Fruit fly (Drosophila melanogaster) whole organism: Measurements from ENCODE around the gene CG7083.
A peak's percentile ranks its signal among the peaks of the same experiment; 100 is the strongest.

Experiments used
- CG8478 ChIP-seq: fragments of >200 bp; optimal IDR thresholded peaks from 2 replicates; lab custom pipeline; 2018; ENCODE audit warnings: inconsistent platforms
- Dll ChIP-seq: fragments of >200 bp; optimal IDR thresholded peaks from 2 replicates; lab custom pipeline; 2017
- EcR ChIP-seq, 2 experiments: fragments of >200 bp; optimal IDR thresholded peaks; 2 replicates each; lab custom pipeline; 2017; ENCODE audit warnings: missing biosample characterization in 2 of 2, missing genetic modification characterization in 2 of 2, missing genetic modification reagents in 2 of 2
- pan ChIP-seq: fragments of >200 bp; optimal IDR thresholded peaks from 2 replicates; lab custom pipeline; 2017
- psq ChIP-seq: fragments of >200 bp; optimal IDR thresholded peaks from 2 replicates; lab custom pipeline; 2017
- usp ChIP-seq: fragments of >200 bp; optimal IDR thresholded peaks from 2 replicates; lab custom pipeline; 2017; ENCODE audit warnings: missing biosample characterization, missing genetic modification characterization, mixed read lengths

CG7083 gene

dm6 chr3L:8369456-8369855 lies 28.9 kb downstream of the CG7083 start:
- TF ChIP-seq pan (lab: Kevin White, UChicago) (no peak), usp (GFP tag; lab: Kevin White, UChicago) (no peak), EcR (GFP tag; optimal IDR thresholded peaks at IDR 0.05; lab: Kevin White, UChicago) (no peak)

- TF ChIP-seq CG8478 (lab: Kevin White, UChicago) (no peak), pan (lab: Kevin White, UChicago) (no peak), EcR (GFP tag; optimal IDR thresholded peaks at IDR 0.05; lab: Kevin White, UChicago) (no peak), psq (lab: Kevin White, UChicago) (no peak), usp (GFP tag; lab: Kevin White, UChicago) (no peak), Dll (lab: Kevin White, UChicago) (no peak)
These were observed 30.3 kb downstream of the CG7083 start for dm6 chr3L:8370922-8371321.

- no peak for TF ChIP-seq CG8478 (lab: Kevin White, UChicago)
- TF ChIP-seq psq (lab: Kevin White, UChicago) = no peak
- no peak for TF ChIP-seq pan (lab: Kevin White, UChicago)
These were observed 31.0 kb downstream of the CG7083 start for dm6 chr3L:8371538-8371937.

- no peak for TF ChIP-seq CG8478 (lab: Kevin White, UChicago)
- no peak for TF ChIP-seq pan (lab: Kevin White, UChicago)
- TF ChIP-seq Dll (lab: Kevin White, UChicago) = peak; percentile 2
- no peak for TF ChIP-seq psq (lab: Kevin White, UChicago)
These were observed 31.4 kb downstream of the CG7083 start, which contains the start of gene ImpE1 for dm6 chr3L:8372035-8372434. ImpE1 (plus strand) TSS chr3L:8372405.

dm6 chr3L:8374107-8374506 lies 33.5 kb downstream of the CG7083 start:
- no peak for TF ChIP-seq Dll (lab: Kevin White, UChicago)
- no peak for TF ChIP-seq usp (GFP tag; lab: Kevin White, UChicago)
- no peak for TF ChIP-seq psq (lab: Kevin White, UChicago)
- no peak for TF ChIP-seq EcR (GFP tag; optimal IDR thresholded peaks at IDR 0.05; lab: Kevin White, UChicago)
- no peak for TF ChIP-seq CG8478 (lab: Kevin White, UChicago)

dm6 chr3L:8379161-8379560 lies 38.6 kb downstream of the CG7083 start:
- no peak for TF ChIP-seq EcR (GFP tag; optimal IDR thresholded peaks at IDR 0.05; lab: Kevin White, UChicago)

- TF ChIP-seq CG8478 (lab: Kevin White, UChicago) = no peak
- no peak for TF ChIP-seq pan (lab: Kevin White, UChicago)
- no peak for TF ChIP-seq psq (lab: Kevin White, UChicago)
- no peak for TF ChIP-seq EcR (GFP tag; optimal IDR thresholded peaks at IDR 0.05; lab: Kevin White, UChicago)
- no peak for TF ChIP-seq usp (GFP tag; lab: Kevin White, UChicago)
- TF ChIP-seq Dll (lab: Kevin White, UChicago) = no peak
These were observed 43.4 kb downstream of the CG7083 start for dm6 chr3L:8383968-8384367.

- TF ChIP-seq EcR (GFP tag; optimal IDR thresholded peaks at IDR 0.05; lab: Kevin White, UChicago) (no peak), psq (lab: Kevin White, UChicago) (no peak), usp (GFP tag; lab: Kevin White, UChicago) (no peak), CG8478 (lab: Kevin White, UChicago) (no peak), pan (lab: Kevin White, UChicago) (no peak), Dll (lab: Kevin White, UChicago) (no peak)
These were observed 44.5 kb downstream of the CG7083 start for dm6 chr3L:8385055-8385454.

- TF ChIP-seq Dll (lab: Kevin White, UChicago) = no peak
- TF ChIP-seq CG8478 (lab: Kevin White, UChicago) = no peak
- no peak for TF ChIP-seq EcR (GFP tag; optimal IDR thresholded peaks at IDR 0.05; lab: Kevin White, UChicago)
- no peak for TF ChIP-seq psq (lab: Kevin White, UChicago)
- no peak for TF ChIP-seq usp (GFP tag; lab: Kevin White, UChicago)
- no peak for TF ChIP-seq pan (lab: Kevin White, UChicago)
These were observed 50.7 kb downstream of the CG7083 start, which contains the start of gene Jon66Ci for dm6 chr3L:8391240-8391639. Jon66Ci (plus strand) TSS chr3L:8391540.
